Worm (Caenorhabditis elegans) whole organism, young adult: ENCODE data around the gene F13E9.5.

Experiments
- B0019.2 ChIP-seq: fragments of 200-800 bp; sonication (Bioruptor generic); conservative IDR thresholded peaks from 2 replicates; pipeline ENCODE4 v1.3.6; 2022; ENCODE audit warnings: missing genetic modification reagents, missing genetic modification characterization, missing compliant biosample characterization
- B0261.1 ChIP-seq: sonication (generic microtip); optimal IDR thresholded peaks from 2 replicates; lab custom pipeline; 2016; ENCODE audit warnings: mild to moderate bottlenecking, missing genetic modification characterization, moderate library complexity, missing compliant biosample characterization
- B0336.3 ChIP-seq: fragments of 200-800 bp; sonication (Bioruptor generic); IDR thresholded peaks from 2 replicates; pipeline ENCODE4 v1.3.6; 2022; ENCODE audit warnings: missing genetic modification characterization, missing compliant biosample characterization
- C06A6.2 ChIP-seq: fragments of 200-800 bp; sonication (Bioruptor generic); conservative IDR thresholded peaks from 2 replicates; pipeline ENCODE4 v1.3.6; 2022; ENCODE audit warnings: missing genetic modification characterization, missing compliant biosample characterization
- F10E7.11 ChIP-seq: sonication (generic microtip); optimal IDR thresholded peaks from 2 replicates; lab custom pipeline; 2017; ENCODE audit warnings: mild to moderate bottlenecking, missing genetic modification characterization, moderate library complexity, missing compliant biosample characterization
- F57A8.1 ChIP-seq: fragments of 200-800 bp; sonication (Bioruptor generic); optimal IDR thresholded peaks from 2 replicates; lab custom pipeline; 2018; ENCODE audit warnings: mild to moderate bottlenecking, missing genetic modification characterization, moderate library complexity, missing compliant biosample characterization
- K11D2.4 ChIP-seq: fragments of 200-800 bp; sonication (Bioruptor generic); IDR thresholded peaks from 2 replicates; pipeline ENCODE4 v1.3.6; 2022; ENCODE audit warnings: missing genetic modification reagents, missing genetic modification characterization, missing compliant biosample characterization
- T07F8.4 ChIP-seq: sonication (generic microtip); optimal IDR thresholded peaks from 2 replicates; lab custom pipeline; 2016; ENCODE audit warnings: mild to moderate bottlenecking, missing genetic modification characterization, moderate library complexity, missing compliant biosample characterization
- Y53F4B.3 ChIP-seq: fragments of 200-800 bp; sonication (Bioruptor generic); IDR thresholded peaks from 2 replicates; pipeline ENCODE4 v1.3.6; 2022; ENCODE audit warnings: missing genetic modification reagents, missing genetic modification characterization, missing compliant biosample characterization
- Y67H2A.10 ChIP-seq: fragments of 200-800 bp; sonication (Bioruptor generic); conservative IDR thresholded peaks from 2 replicates; pipeline ENCODE4 v1.3.6; 2022; ENCODE audit warnings: missing genetic modification reagents, missing genetic modification characterization, missing compliant biosample characterization
- Y79H2A.3 ChIP-seq: fragments of 200-800 bp; sonication (Bioruptor generic); conservative IDR thresholded peaks from 2 replicates; pipeline ENCODE4 v1.3.6; 2022; ENCODE audit warnings: missing genetic modification reagents, missing genetic modification characterization, missing compliant biosample characterization
- akir-1 ChIP-seq: fragments of 200-800 bp; sonication (Bioruptor generic); optimal IDR thresholded peaks from 2 replicates; lab custom pipeline; 2018; ENCODE audit warnings: mild to moderate bottlenecking, missing genetic modification characterization, moderate library complexity, missing compliant biosample characterization
- athp-1 ChIP-seq: sonication (generic microtip); optimal IDR thresholded peaks from 2 replicates; lab custom pipeline; 2017; ENCODE audit warnings: mild to moderate bottlenecking, missing genetic modification characterization, missing compliant biosample characterization
- bed-1 ChIP-seq: fragments of 200-800 bp; sonication (Bioruptor generic); IDR thresholded peaks from 2 replicates; pipeline ENCODE4 v1.3.6; 2022; ENCODE audit warnings: missing genetic modification reagents, missing genetic modification characterization, missing compliant biosample characterization
- cebp-2 ChIP-seq: fragments of 200-800 bp; sonication (Bioruptor generic); IDR thresholded peaks from 2 replicates; pipeline ENCODE4 v1.3.6; 2022; ENCODE audit warnings: missing genetic modification characterization, missing compliant biosample characterization
- ceh-27 ChIP-seq: fragments of 200-800 bp; sonication (Bioruptor generic); optimal IDR thresholded peaks from 2 replicates; lab custom pipeline; 2018; ENCODE audit warnings: mild to moderate bottlenecking, missing genetic modification characterization, moderate library complexity, missing compliant biosample characterization
- dpff-1 ChIP-seq: sonication (generic microtip); optimal IDR thresholded peaks from 2 replicates; lab custom pipeline; 2017; ENCODE audit warnings: mild to moderate bottlenecking, missing genetic modification characterization, missing compliant biosample characterization
- egl-18 ChIP-seq: fragments of 200-800 bp; sonication (Bioruptor generic); IDR thresholded peaks from 2 replicates; pipeline ENCODE4 v1.3.6; 2022; ENCODE audit warnings: missing genetic modification reagents, missing genetic modification characterization, missing compliant biosample characterization
- ekl-4 ChIP-seq: fragments of 200-800 bp; sonication (Bioruptor generic); IDR thresholded peaks from 2 replicates; pipeline ENCODE4 v1.3.6; 2022; ENCODE audit warnings: missing genetic modification reagents, missing genetic modification characterization, missing compliant biosample characterization
- fkh-3 ChIP-seq: sonication (generic microtip); optimal IDR thresholded peaks from 2 replicates; lab custom pipeline; 2016; ENCODE audit warnings: mild to moderate bottlenecking, missing genetic modification characterization, missing compliant biosample characterization
- gei-17 ChIP-seq: fragments of 200-800 bp; sonication (Bioruptor generic); optimal IDR thresholded peaks from 2 replicates; lab custom pipeline; 2018; ENCODE audit warnings: mild to moderate bottlenecking, missing genetic modification characterization, missing compliant biosample characterization
- him-1 ChIP-seq: sonication (generic microtip); optimal IDR thresholded peaks from 2 replicates; lab custom pipeline; 2016; ENCODE audit warnings: missing genotype, missing genetic modification reagents, missing genetic modification characterization, missing compliant biosample characterization
- hmg-1.2 ChIP-seq: fragments of 200-800 bp; sonication (Bioruptor generic); IDR thresholded peaks from 2 replicates; pipeline ENCODE4 v1.3.6; 2022; ENCODE audit warnings: missing genetic modification reagents, missing genetic modification characterization, missing compliant biosample characterization
- hmg-20 ChIP-seq: fragments of 200-800 bp; sonication (Bioruptor generic); IDR thresholded peaks from 2 replicates; pipeline ENCODE4 v1.3.6; 2022; ENCODE audit warnings: missing genetic modification reagents, missing genetic modification characterization, missing compliant biosample characterization
- lag-1 ChIP-seq: fragments of 200-800 bp; sonication (Bioruptor generic); IDR thresholded peaks from 2 replicates; pipeline ENCODE4 v1.3.6; 2022; ENCODE audit warnings: missing genetic modification reagents, missing genetic modification characterization, missing compliant biosample characterization
- let-526 ChIP-seq: fragments of 200-800 bp; sonication (Bioruptor generic); IDR thresholded peaks from 2 replicates; pipeline ENCODE4 v1.3.6; 2022; ENCODE audit warnings: missing genetic modification reagents, missing genetic modification characterization, missing compliant biosample characterization
- lin-26 ChIP-seq: fragments of 200-800 bp; sonication (Bioruptor generic); IDR thresholded peaks from 2 replicates; pipeline ENCODE4 v1.3.6; 2022; ENCODE audit warnings: missing genetic modification reagents, missing genetic modification characterization, missing compliant biosample characterization
- lin-40 ChIP-seq: sonication (generic microtip); optimal IDR thresholded peaks from 2 replicates; lab custom pipeline; 2016; ENCODE audit warnings: missing genetic modification characterization, mild to moderate bottlenecking, missing compliant biosample characterization, missing genotype, missing genetic modification reagents
- lin-54 ChIP-seq: fragments of 200-800 bp; sonication (Bioruptor generic); optimal IDR thresholded peaks from 2 replicates; lab custom pipeline; 2018; ENCODE audit warnings: mild to moderate bottlenecking, missing genetic modification characterization, missing compliant biosample characterization
- madf-10 ChIP-seq: sonication (generic microtip); optimal IDR thresholded peaks from 2 replicates; lab custom pipeline; 2016; ENCODE audit warnings: mild to moderate bottlenecking, missing genetic modification characterization, missing compliant biosample characterization
- madf-3 ChIP-seq: fragments of 200-800 bp; sonication (Bioruptor generic); IDR thresholded peaks from 2 replicates; pipeline ENCODE4 v1.3.6; 2022; ENCODE audit warnings: missing genetic modification reagents, missing genetic modification characterization, missing compliant biosample characterization
- madf-6 ChIP-seq: fragments of 200-800 bp; sonication (Bioruptor generic); IDR thresholded peaks from 2 replicates; pipeline ENCODE4 v1.3.6; 2022; ENCODE audit warnings: missing genetic modification reagents, missing genetic modification characterization, missing compliant biosample characterization
- mes-4 ChIP-seq: sonication (generic microtip); optimal IDR thresholded peaks from 2 replicates; lab custom pipeline; 2016; ENCODE audit warnings: missing genotype, missing genetic modification characterization, missing compliant biosample characterization
- nfyb-1 ChIP-seq: fragments of 200-800 bp; sonication (Bioruptor generic); IDR thresholded peaks from 2 replicates; pipeline ENCODE4 v1.3.6; 2022; ENCODE audit warnings: missing genetic modification reagents, missing genetic modification characterization, missing compliant biosample characterization
- nhr-120 ChIP-seq: fragments of 200-800 bp; sonication (Bioruptor generic); IDR thresholded peaks from 2 replicates; pipeline ENCODE4 v1.3.6; 2022; ENCODE audit warnings: missing genetic modification characterization, missing compliant biosample characterization
- nhr-27 ChIP-seq: fragments of 200-800 bp; sonication (Bioruptor generic); optimal IDR thresholded peaks from 2 replicates; lab custom pipeline; 2018; ENCODE audit warnings: mild to moderate bottlenecking, missing genetic modification characterization, moderate library complexity, missing compliant biosample characterization
- nhr-80 ChIP-seq: sonication (generic microtip); optimal IDR thresholded peaks from 2 replicates; lab custom pipeline; 2016; ENCODE audit warnings: missing genetic modification characterization, missing compliant biosample characterization
- nhr-90 ChIP-seq: sonication (generic microtip); optimal IDR thresholded peaks from 2 replicates; lab custom pipeline; 2016; ENCODE audit warnings: missing genotype, mild to moderate bottlenecking, missing genetic modification characterization, missing compliant biosample characterization
- pbrm-1 ChIP-seq: fragments of 200-800 bp; sonication (Bioruptor generic); IDR thresholded peaks from 2 replicates; pipeline ENCODE4 v1.3.6; 2022; ENCODE audit warnings: missing genetic modification reagents, missing genetic modification characterization, missing compliant biosample characterization
- rpc-1 ChIP-seq, 2 experiments: fragments of 150-350 bp in 1 of 2; sonication (generic microtip) in 1 of 2; optimal IDR thresholded peaks; 2 replicates each; lab custom pipeline; 2014 to 2018; ENCODE audit warnings: missing biosample characterization in 1 of 2, missing genetic modification characterization in 1 of 2, missing genetic modification reagents in 1 of 2, missing genotype in 1 of 2
- sdz-38 ChIP-seq: sonication (generic microtip); optimal IDR thresholded peaks from 2 replicates; lab custom pipeline; 2016; ENCODE audit warnings: missing genotype, missing genetic modification characterization, missing compliant biosample characterization
- snpc-3.4 ChIP-seq: sonication (generic microtip); optimal IDR thresholded peaks from 2 replicates; lab custom pipeline; 2017; ENCODE audit warnings: missing genetic modification characterization, mild to moderate bottlenecking, missing compliant biosample characterization, antibody characterized with exemption, moderate library complexity, missing genotype, missing genetic modification reagents
- tbp1 ChIP-seq: fragments of 200-800 bp; sonication (Bioruptor generic); optimal IDR thresholded peaks from 2 replicates; lab custom pipeline; 2018; ENCODE audit warnings: mild to moderate bottlenecking, missing genetic modification characterization, missing compliant biosample characterization
- unc-62 ChIP-seq: fragments of 150-350 bp; optimal IDR thresholded peaks from 2 replicates; lab custom pipeline; 2014; ENCODE audit warnings: missing biosample characterization, missing genetic modification reagents, missing genetic modification characterization
- xnd-1 ChIP-seq: sonication (generic microtip); optimal IDR thresholded peaks from 2 replicates; lab custom pipeline; 2016; ENCODE audit warnings: missing genotype, missing genetic modification reagents, missing genetic modification characterization, missing compliant biosample characterization
- ztf-18 ChIP-seq: sonication (generic microtip); optimal IDR thresholded peaks from 2 replicates; lab custom pipeline; 2016; ENCODE audit warnings: missing genotype, mild to moderate bottlenecking, missing genetic modification characterization, missing compliant biosample characterization
- ztf-22 ChIP-seq: fragments of 200-800 bp; sonication (Bioruptor generic); optimal IDR thresholded peaks from 2 replicates; lab custom pipeline; 2018; ENCODE audit warnings: mild to moderate bottlenecking, missing genetic modification characterization, moderate library complexity, missing compliant biosample characterization
- ztf-25 ChIP-seq: fragments of 200-800 bp; sonication (Bioruptor generic); IDR thresholded peaks from 2 replicates; pipeline ENCODE4 v1.3.6; 2022; ENCODE audit warnings: missing genetic modification reagents, missing genetic modification characterization, missing compliant biosample characterization
- ztf-3 ChIP-seq: fragments of 200-800 bp; sonication (Bioruptor generic); optimal IDR thresholded peaks from 2 replicates; lab custom pipeline; 2018; ENCODE audit warnings: mild to moderate bottlenecking, missing genetic modification characterization, missing compliant biosample characterization

Gene F13E9.5

DNA sequence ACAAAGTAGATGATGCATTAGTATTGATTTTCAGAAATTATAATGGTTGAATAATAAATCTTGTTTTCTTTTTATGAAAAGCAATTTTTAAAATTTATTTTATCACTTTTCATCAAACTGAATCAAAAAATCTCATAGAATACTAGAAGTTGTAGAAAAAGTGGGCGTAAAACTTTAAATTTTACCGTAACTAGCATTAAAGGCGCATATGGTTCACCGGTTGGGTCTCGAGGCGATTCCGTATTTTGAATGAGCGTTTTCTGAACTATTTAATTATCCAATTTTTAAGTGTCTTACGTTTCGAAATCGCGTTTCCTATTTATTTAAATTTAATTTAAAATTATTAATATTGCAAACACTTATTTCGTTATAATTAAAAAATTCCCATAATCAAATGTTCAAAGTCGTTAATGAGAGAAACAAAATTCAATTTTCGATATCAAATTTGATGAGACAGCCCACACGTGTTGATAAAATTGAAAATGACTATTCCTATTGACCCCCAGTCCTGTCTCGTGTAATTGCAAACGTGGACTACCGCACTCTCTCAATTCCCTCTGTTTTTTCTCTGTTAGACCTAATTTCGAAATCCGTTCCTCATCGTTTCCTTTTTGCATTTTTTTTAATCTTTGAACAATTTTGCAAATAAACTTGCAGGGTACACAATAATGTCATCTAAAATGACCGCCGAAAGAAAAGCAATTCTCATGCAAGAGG is 25.7 kb downstream of the F13E9.5 start, which contains the start of the genes T11G6.2 and hars-1 (continued):
- TF ChIP-seq madf-10, result no peak
- no peak for TF ChIP-seq nfyb-1 (GFP tag; lab: Robert Waterston, UW)
- no peak for TF ChIP-seq akir-1
- TF ChIP-seq nhr-80, result peak; percentile 86
- no peak for TF ChIP-seq gei-17 (GFP tag; lab: Kevin White, UChicago)
- no peak for TF ChIP-seq Y53F4B.3 (GFP tag; lab: Robert Waterston, UW)
- TF ChIP-seq nhr-27 (tag; lab: Kevin White, UChicago), result no peak
- no peak for TF ChIP-seq tbp1 (GFP tag; lab: Kevin White, UChicago)
- no peak for TF ChIP-seq madf-3
- no peak for TF ChIP-seq hmg-1.2 (GFP tag; lab: Robert Waterston, UW)
- TF ChIP-seq B0019.2 (GFP tag; lab: Robert Waterston, UW), result no peak
- TF ChIP-seq rpc-1 (optimal IDR thresholded peaks at IDR 0.05; lab: Kevin White, UChicago), result no peak
- TF ChIP-seq rpc-1 (tag; optimal IDR thresholded peaks at IDR 0.05; lab: Kevin White, UChicago), result no peak
- TF ChIP-seq F57A8.1 (GFP tag; lab: Kevin White, UChicago), result no peak
- TF ChIP-seq B0336.3 (GFP tag; lab: Robert Waterston, UW), result no peak
- TF ChIP-seq ztf-25 (GFP tag; lab: Robert Waterston, UW), result no peak
- no peak for TF ChIP-seq bed-1
- TF ChIP-seq xnd-1 (tag; lab: Kevin White, UChicago), result peak; percentile 93
- no peak for TF ChIP-seq fkh-3 (tag; lab: Kevin White, UChicago)
- TF ChIP-seq unc-62 (GFP tag; lab: Kevin White, UChicago), result no peak
- no peak for TF ChIP-seq egl-18
- no peak for TF ChIP-seq cebp-2 (GFP tag; lab: Robert Waterston, UW)
- TF ChIP-seq pbrm-1 (GFP tag; lab: Robert Waterston, UW), result 0 out of 2 replicates have a peak, but pooled peaks have one; percentile 18
- no peak for TF ChIP-seq nhr-90
- no peak for TF ChIP-seq him-1 (tag; lab: Kevin White, UChicago)
- TF ChIP-seq mes-4 (tag; lab: Kevin White, UChicago), result no peak
- no peak for TF ChIP-seq lin-54 (GFP tag; lab: Kevin White, UChicago)
- TF ChIP-seq athp-1, result no peak
- no peak for TF ChIP-seq lag-1
- no peak for TF ChIP-seq hmg-20 (GFP tag; lab: Robert Waterston, UW)
- TF ChIP-seq lin-40 (tag; lab: Kevin White, UChicago), result no peak
- peak; percentile 99 for TF ChIP-seq madf-6
- no peak for TF ChIP-seq ztf-3 (GFP tag; lab: Kevin White, UChicago)
- TF ChIP-seq Y79H2A.3 (GFP tag; lab: Robert Waterston, UW), result no peak
- TF ChIP-seq B0261.1, result no peak
- TF ChIP-seq dpff-1 (tag; lab: Kevin White, UChicago), result no peak
- TF ChIP-seq F10E7.11 (tag; lab: Kevin White, UChicago), result no peak
- TF ChIP-seq ztf-18, result peak; percentile 3
- no peak for TF ChIP-seq snpc-3.4 (tag; lab: Kevin White, UChicago)
- TF ChIP-seq nhr-120 (GFP tag; lab: Robert Waterston, UW), result no peak
- TF ChIP-seq sdz-38, result no peak
- no peak for TF ChIP-seq T07F8.4 (tag; lab: Kevin White, UChicago)
- no peak for TF ChIP-seq ekl-4 (GFP tag; lab: Robert Waterston, UW)
- no peak for TF ChIP-seq K11D2.4 (GFP tag; lab: Robert Waterston, UW)
- no peak for TF ChIP-seq C06A6.2 (GFP tag; lab: Robert Waterston, UW)
- no peak for TF ChIP-seq ztf-22 (GFP tag; lab: Kevin White, UChicago)
- TF ChIP-seq Y67H2A.10, result no peak
- no peak for TF ChIP-seq lin-26 (GFP tag; lab: Robert Waterston, UW)
- TF ChIP-seq ceh-27 (GFP tag; lab: Kevin White, UChicago), result no peak
- TF ChIP-seq let-526, result no peak
